Worm (Caenorhabditis elegans) whole organism, late embryonic: ENCODE results near the gene jun-1.

Experiments used
- F13H6.1 ChIP-seq: sonication (generic microtip); optimal IDR thresholded peaks from 2 replicates; lab custom pipeline; 2016; ENCODE audit warnings: missing genetic modification characterization, missing compliant biosample characterization
- eyg-1 ChIP-seq: sonication (generic microtip); optimal IDR thresholded peaks from 2 replicates; lab custom pipeline; 2016; ENCODE audit warnings: missing genotype, missing genetic modification characterization, missing compliant biosample characterization
- fkh-10 ChIP-seq: fragments of 150-350 bp; optimal IDR thresholded peaks from 2 replicates; lab custom pipeline; 2014; ENCODE audit warnings: missing biosample characterization, missing genetic modification reagents, missing genetic modification characterization
- fkh-6 ChIP-seq: sonication (generic microtip); optimal IDR thresholded peaks from 2 replicates; lab custom pipeline; 2016; ENCODE audit warnings: missing genetic modification characterization, missing compliant biosample characterization
- hlh-30 ChIP-seq: sonication (generic microtip); optimal IDR thresholded peaks from 2 replicates; lab custom pipeline; 2017; ENCODE audit warnings: antibody characterized with exemption, missing genetic modification characterization, missing compliant biosample characterization; ENCODE audit not compliant: insufficient read depth
- hlh-6 ChIP-seq: sonication (generic microtip); optimal IDR thresholded peaks from 2 replicates; lab custom pipeline; 2016; ENCODE audit warnings: missing genotype, missing genetic modification characterization, missing compliant biosample characterization
- lin-11 ChIP-seq: fragments of 200-800 bp; sonication (Bioruptor generic); optimal IDR thresholded peaks from 2 replicates; lab custom pipeline; 2018; ENCODE audit warnings: mild to moderate bottlenecking, missing genetic modification characterization, missing compliant biosample characterization
- nfya-1 ChIP-seq: sonication (generic microtip); optimal IDR thresholded peaks from 2 replicates; lab custom pipeline; 2017; ENCODE audit warnings: missing genetic modification characterization, mild to moderate bottlenecking, missing compliant biosample characterization, antibody characterized with exemption, moderate library complexity
- tbx-2 ChIP-seq: sonication (generic microtip); optimal IDR thresholded peaks from 2 replicates; lab custom pipeline; 2016; ENCODE audit warnings: missing genetic modification characterization, missing compliant biosample characterization
- ttx-3 ChIP-seq: sonication (generic microtip); optimal IDR thresholded peaks from 2 replicates; lab custom pipeline; 2016; ENCODE audit warnings: missing genetic modification reagents, missing genetic modification characterization, missing compliant biosample characterization
- unc-86 ChIP-seq: sonication (generic microtip); optimal IDR thresholded peaks from 2 replicates; lab custom pipeline; 2016; ENCODE audit warnings: missing genetic modification characterization, missing compliant biosample characterization

ce11 chrII:9125007-9125406, 12.1 kb downstream of the jun-1 start:
- TF ChIP-seq tbx-2 (tag; lab: Kevin White, UChicago) (no peak), fkh-10 (GFP tag; lab: Kevin White, UChicago) (no peak), fkh-6 (tag; lab: Kevin White, UChicago) (no peak), unc-86 (tag; lab: Kevin White, UChicago) (no peak), lin-11 (tag; lab: Kevin White, UChicago) (no peak), F13H6.1 (tag; lab: Kevin White, UChicago) (no peak), eyg-1 (no peak), ttx-3 (no peak), hlh-6 (tag; lab: Kevin White, UChicago) (no peak), hlh-30 (tag; lab: Kevin White, UChicago) (no peak), nfya-1 (tag; lab: Kevin White, UChicago) (no peak)
